Worm (Caenorhabditis elegans) whole organism, young adult: ENCODE data around the gene ddx-19.

Experiments
- ama-1 ChIP-seq, 3 experiments: fragments of 150-350 bp in 1 of 3; sonication (generic microtip) in 2 of 3; optimal IDR thresholded peaks; 2 replicates each; lab custom pipeline; 2014 to 2018; ENCODE audit warnings: missing biosample characterization in 2 of 3, missing genetic modification characterization in 2 of 3, missing genetic modification reagents in 2 of 3
- chd-7 ChIP-seq: sonication (generic microtip); optimal IDR thresholded peaks from 2 replicates; lab custom pipeline; 2016; ENCODE audit warnings: mild to moderate bottlenecking, missing genetic modification characterization, moderate library complexity, missing compliant biosample characterization
- pha-4 ChIP-seq: fragments of 150-350 bp; sonication (generic microtip); optimal IDR thresholded peaks from 2 replicates; lab custom pipeline; 2014; ENCODE audit warnings: missing biosample characterization, missing genetic modification reagents, missing genetic modification characterization

DNA sequence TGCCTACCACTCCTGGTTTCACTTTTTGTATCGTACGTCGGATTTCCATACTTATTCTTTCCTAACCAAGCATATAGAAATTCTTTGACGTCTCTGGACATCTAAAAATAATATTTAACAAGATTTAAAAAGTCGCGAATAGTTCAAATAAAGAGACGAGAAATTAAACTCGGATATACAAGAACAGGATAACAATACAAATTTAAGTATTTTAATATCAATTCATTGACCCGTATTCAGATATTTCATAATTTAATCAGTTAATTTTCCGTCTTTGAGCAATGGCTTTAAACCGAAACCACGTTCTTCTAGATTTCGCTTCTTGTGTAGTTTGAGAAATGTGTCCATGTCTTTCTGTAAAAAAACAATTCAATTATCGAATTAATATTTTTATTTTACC lies 1.1 kb upstream of the ddx-19 start, which contains the start of gene rha-1:
- TF ChIP-seq chd-7 (tag; lab: Kevin White, UChicago), result no peak
- TF ChIP-seq pha-4, result no peak
- no peak for TF ChIP-seq ama-1 (optimal IDR thresholded peaks at IDR 0.05; lab: Kevin White, UChicago)
- TF ChIP-seq ama-1 (GFP tag; optimal IDR thresholded peaks at IDR 0.05; lab: Kevin White, UChicago), result no peak
